Worm (Caenorhabditis elegans): ENCODE results near the gene srz-29.
A peak's percentile ranks its signal among the peaks of the same experiment; 100 is the strongest.
"Not testable (repeated sequence)": the region's sequence is repeated elsewhere in the genome, so short reads cannot be mapped to it uniquely, and the experiment has no call there.

Gene srz-29

DNA sequence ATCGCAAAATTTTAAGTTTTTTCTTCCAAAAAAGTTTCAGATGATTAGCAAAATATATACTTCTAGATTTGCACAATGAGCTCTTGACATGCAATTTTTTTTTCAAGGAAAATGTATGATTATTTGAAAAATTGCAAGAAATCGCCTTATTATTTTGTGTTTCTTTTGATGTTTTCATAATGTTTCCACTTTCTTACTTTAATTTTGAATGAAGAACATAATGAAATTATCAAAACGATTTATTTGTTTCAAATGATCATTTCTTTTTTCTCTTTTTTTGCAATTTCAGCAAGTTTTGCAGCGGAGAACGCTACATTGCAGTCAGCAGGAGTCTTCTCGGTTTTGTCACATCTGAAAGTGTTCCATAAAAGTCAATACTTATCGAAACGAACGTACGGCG, 6.3 kb upstream of the srz-29 start, which contains the start of gene Y45F10C.6:
Gene Y45F10C.6 (plus strand): TSS at position 301 of the 400 bp plus-strand sequence.
- not testable (repeated sequence) for TF ChIP-seq nhr-25, gmeb-1, ztf-4 (tag; optimal IDR thresholded peaks at IDR 0.05)

- TF ChIP-seq fos-1 (tag; optimal IDR thresholded peaks at IDR 0.05); ztf-11 (tag; optimal IDR thresholded peaks at IDR 0.05); Y55F3AM.14 (GFP tag; optimal IDR thresholded peaks at IDR 0.05): not testable (repeated sequence)
These were observed 5.7 kb upstream of the srz-29 start, which contains the start of gene C08F11.12 for ce11 chrIV:13651411-13651810. Gene C08F11.12 (minus strand): TSS chrIV:13651511.

DNA sequence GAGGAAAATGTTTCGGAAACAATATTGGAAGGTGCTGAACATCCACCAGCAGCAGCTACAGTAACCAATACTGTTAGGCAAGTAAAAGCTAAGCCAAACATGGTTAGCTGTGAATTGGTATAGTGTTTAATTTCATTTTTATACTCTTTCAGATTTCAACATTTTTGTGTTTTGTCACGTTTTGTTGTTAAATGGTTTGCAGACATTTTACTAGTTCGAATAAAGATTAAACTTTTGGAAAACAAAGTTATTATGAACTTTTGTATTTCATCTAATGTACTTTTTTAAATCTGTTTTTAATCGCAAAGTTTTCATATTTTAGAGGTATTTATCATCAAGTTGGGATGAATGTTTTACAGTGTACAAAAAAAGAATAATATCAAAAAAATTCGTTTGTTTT, 4.5 kb upstream of the srz-29 start, which contains the start of gene C08F11.17:
Gene C08F11.17 (minus strand): TSS at position 101 of the 400 bp plus-strand sequence.
- no peak for TF ChIP-seq nhr-12 (tag; optimal IDR thresholded peaks at IDR 0.05)

- TF ChIP-seq nhr-10 (tag; optimal IDR thresholded peaks at IDR 0.05) (no peak), ZK546.5 (tag; optimal IDR thresholded peaks at IDR 0.05) (no peak), nhr-129 (tag; optimal IDR thresholded peaks at IDR 0.05) (no peak), snpc-4 (tag; optimal IDR thresholded peaks at IDR 0.05) (no peak), nhr-6 (tag; optimal IDR thresholded peaks at IDR 0.05) (no peak), peb-1 (tag; optimal IDR thresholded peaks at IDR 0.05) (no peak), ceh-82 (tag; optimal IDR thresholded peaks at IDR 0.05) (no peak), nhr-25 (tag; optimal IDR thresholded peaks at IDR 0.05) (no peak), ama-1 (optimal IDR thresholded peaks at IDR 0.05) (no peak), mab-5 (tag; optimal IDR thresholded peaks at IDR 0.05) (no peak), crh-2 (tag; optimal IDR thresholded peaks at IDR 0.05) (no peak), mdl-1 (tag; optimal IDR thresholded peaks at IDR 0.05) (no peak), lin-39 (tag; optimal IDR thresholded peaks at IDR 0.05) (no peak)
These were observed 3.4 kb upstream of the srz-29 start, which contains the start of gene C08F11.10 for ce11 chrIV:13649126-13649525. Gene C08F11.10 (minus strand): TSS chrIV:13649226.

DNA sequence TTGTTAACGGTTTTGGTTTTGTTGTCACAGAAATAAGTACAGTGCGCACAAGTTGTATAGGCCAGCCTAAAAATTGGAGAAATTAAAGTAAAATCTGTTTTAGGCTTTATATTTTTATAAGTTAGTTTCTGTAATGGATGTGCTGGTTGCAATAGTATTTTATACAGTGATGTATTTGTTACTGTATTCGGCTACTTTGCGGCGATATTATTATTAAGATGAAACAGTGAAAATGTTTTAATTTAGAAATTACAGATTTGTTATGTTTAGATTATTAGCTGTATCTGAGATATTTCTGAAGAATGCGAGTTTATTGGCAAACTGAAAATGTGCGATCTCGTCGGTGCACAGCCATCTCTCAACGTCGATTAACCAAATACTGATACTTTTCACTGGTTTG, 1.8 kb upstream of the srz-29 start, which contains the start of gene ule-4:
Gene ule-4 (minus strand): TSS at position 101 of the 400 bp plus-strand sequence.
- TF ChIP-seq nhr-25 (tag; optimal IDR thresholded peaks at IDR 0.05) (no peak), aly-2 (tag; optimal IDR thresholded peaks at IDR 0.05) (no peak), ama-1 (optimal IDR thresholded peaks at IDR 0.05) (no peak)

- peak; percentile 73 for TF ChIP-seq fos-1 (tag; optimal IDR thresholded peaks at IDR 0.05)
- TF ChIP-seq nhr-10 (tag; optimal IDR thresholded peaks at IDR 0.05) = no peak
- peak; percentile 68 for TF ChIP-seq skn-1 (tag; optimal IDR thresholded peaks at IDR 0.05)
- TF ChIP-seq gmeb-1 (tag; optimal IDR thresholded peaks at IDR 0.05) = peak; percentile 15
These were observed 6.7 kb downstream of the srz-29 start, which contains the start of gene ugt-22 for ce11 chrIV:13639027-13639426. Gene ugt-22 (plus strand): TSS chrIV:13639260.

DNA sequence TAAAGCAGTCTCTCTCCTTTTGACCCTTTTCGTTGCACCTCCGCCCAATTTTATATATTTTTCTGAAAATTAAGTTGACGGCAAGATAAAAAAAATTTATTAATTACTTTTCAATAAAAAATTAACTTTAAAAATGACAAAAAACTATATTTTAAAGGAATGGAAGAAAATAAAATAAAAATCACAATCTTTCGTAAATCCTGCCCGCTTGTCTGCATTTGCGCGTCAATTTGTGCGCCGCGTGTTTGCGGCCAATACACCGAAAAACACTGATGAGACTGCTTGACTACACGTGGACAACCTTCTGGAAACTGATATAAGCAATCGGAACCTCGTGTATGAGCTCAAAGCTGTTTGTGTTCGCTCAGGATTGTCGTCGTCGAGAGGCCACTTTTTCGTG, 8.7 kb downstream of the srz-29 start, which contains the start of gene C08F11.7:
Gene C08F11.7 (plus strand): TSS at position 301 of the 400 bp plus-strand sequence.
- TF ChIP-seq nhr-12 (tag; optimal IDR thresholded peaks at IDR 0.05) (no peak), lsy-2 (tag; optimal IDR thresholded peaks at IDR 0.05) (no peak), dmd-4 (tag; optimal IDR thresholded peaks at IDR 0.05) (no peak), nhr-237 (tag; optimal IDR thresholded peaks at IDR 0.05) (no peak), mdl-1 (tag; optimal IDR thresholded peaks at IDR 0.05) (no peak), C34F6.9 (tag; optimal IDR thresholded peaks at IDR 0.05) (no peak), nhr-25 (tag; optimal IDR thresholded peaks at IDR 0.05) (no peak), nhr-6 (tag; optimal IDR thresholded peaks at IDR 0.05) (no peak), gmeb-1 (tag; optimal IDR thresholded peaks at IDR 0.05) (no peak), R02D3.7 (tag; optimal IDR thresholded peaks at IDR 0.05) (no peak), unc-62 (GFP tag; optimal IDR thresholded peaks at IDR 0.05) (no peak), nhr-11 (tag; optimal IDR thresholded peaks at IDR 0.05) (no peak), zag-1 (tag; optimal IDR thresholded peaks at IDR 0.05) (no peak), sma-9 (GFP tag; optimal IDR thresholded peaks at IDR 0.05) (no peak), sma-9 (tag; optimal IDR thresholded peaks at IDR 0.05) (no peak), blmp-1 (tag; optimal IDR thresholded peaks at IDR 0.05; ENCODE audit: insufficient read depth) (no peak), F13H6.1 (tag; optimal IDR thresholded peaks at IDR 0.05) (no peak), nhr-77 (tag; optimal IDR thresholded peaks at IDR 0.05) (no peak), elt-1 (tag; optimal IDR thresholded peaks at IDR 0.05) (no peak), ZK546.5 (tag; optimal IDR thresholded peaks at IDR 0.05) (no peak), lin-13 (GFP tag; optimal IDR thresholded peaks at IDR 0.05) (no peak)

Data from whole organism, L2 larva.